Worm (Caenorhabditis elegans) whole organism, mixed stage, embryonic: ENCODE results near the gene ruvb-1.

Experiments
- M03D4.4 ChIP-seq: sonication (generic microtip); optimal IDR thresholded peaks from 2 replicates; lab custom pipeline; 2017; ENCODE audit warnings: mild to moderate bottlenecking, missing genetic modification characterization, missing compliant biosample characterization
- blmp-1 ChIP-seq: fragments of 150-350 bp; optimal IDR thresholded peaks from 2 replicates; lab custom pipeline; 2014; ENCODE audit warnings: missing biosample characterization, missing genetic modification characterization
- ceh-43 ChIP-seq: fragments of 200-800 bp; sonication (Bioruptor generic); optimal IDR thresholded peaks from 2 replicates; lab custom pipeline; 2018; ENCODE audit warnings: mild to moderate bottlenecking, missing genetic modification characterization, moderate library complexity, missing compliant biosample characterization
- ces-1 ChIP-seq: fragments of 150-350 bp; optimal IDR thresholded peaks from 2 replicates; lab custom pipeline; 2014; ENCODE audit warnings: missing biosample characterization, missing genetic modification reagents, missing genetic modification characterization
- cnd-1 ChIP-seq: fragments of 200-800 bp; sonication (Bioruptor generic); optimal IDR thresholded peaks from 2 replicates; lab custom pipeline; 2018; ENCODE audit warnings: mild to moderate bottlenecking, missing genetic modification characterization, missing compliant biosample characterization
- drap-1 ChIP-seq: fragments of 200-800 bp; sonication (Bioruptor generic); optimal IDR thresholded peaks from 3 replicates; lab custom pipeline; 2018; ENCODE audit warnings: mild to moderate bottlenecking, missing genetic modification characterization, missing compliant biosample characterization
- elt-1 ChIP-seq: sonication (generic microtip); optimal IDR thresholded peaks from 2 replicates; lab custom pipeline; 2017; ENCODE audit warnings: missing genetic modification characterization, mild to moderate bottlenecking, missing compliant biosample characterization, antibody characterized with exemption, moderate library complexity, borderline replicate concordance; ENCODE audit not compliant: insufficient read depth
- elt-3 ChIP-seq: fragments of 150-350 bp; optimal IDR thresholded peaks from 2 replicates; lab custom pipeline; 2014; ENCODE audit warnings: missing biosample characterization, missing genetic modification characterization
- flh-1 ChIP-seq: fragments of 200-800 bp; sonication (Bioruptor generic); optimal IDR thresholded peaks from 2 replicates; lab custom pipeline; 2018; ENCODE audit warnings: mild to moderate bottlenecking, missing genetic modification characterization, moderate library complexity, missing compliant biosample characterization
- ham-2 ChIP-seq: fragments of 200-800 bp; sonication (Bioruptor generic); optimal IDR thresholded peaks from 2 replicates; lab custom pipeline; 2018; ENCODE audit warnings: mild to moderate bottlenecking, missing genetic modification characterization, missing compliant biosample characterization
- lin-13 ChIP-seq: fragments of 150-350 bp; optimal IDR thresholded peaks from 2 replicates; lab custom pipeline; 2014; ENCODE audit warnings: missing biosample characterization, missing genetic modification characterization
- lsy-2 ChIP-seq: fragments of 150-350 bp; optimal IDR thresholded peaks from 2 replicates; lab custom pipeline; 2014; ENCODE audit warnings: missing biosample characterization, missing genetic modification characterization
- mab-5 ChIP-seq: fragments of 150-350 bp; optimal IDR thresholded peaks from 2 replicates; lab custom pipeline; 2014; ENCODE audit warnings: missing biosample characterization, missing genetic modification characterization
- mep-1 ChIP-seq: fragments of 150-350 bp; optimal IDR thresholded peaks from 2 replicates; lab custom pipeline; 2017; ENCODE audit warnings: missing biosample characterization, missing genetic modification reagents, missing genetic modification characterization, inconsistent platforms
- mls-2 ChIP-seq: sonication (generic microtip); optimal IDR thresholded peaks from 2 replicates; lab custom pipeline; 2016; ENCODE audit warnings: mild to moderate bottlenecking, missing genetic modification characterization, moderate library complexity, missing compliant biosample characterization
- nhr-2 ChIP-seq: fragments of 150-350 bp; optimal IDR thresholded peaks from 2 replicates; lab custom pipeline; 2014; ENCODE audit warnings: missing biosample characterization, missing genetic modification characterization
- nhr-237 ChIP-seq: fragments of 150-350 bp; optimal IDR thresholded peaks from 2 replicates; lab custom pipeline; 2014; ENCODE audit warnings: missing biosample characterization, missing genetic modification characterization
- nhr-28 ChIP-seq: fragments of 150-350 bp; optimal IDR thresholded peaks from 2 replicates; lab custom pipeline; 2014; ENCODE audit warnings: missing biosample characterization, missing genetic modification characterization
- pha-4 ChIP-seq: fragments of 150-350 bp; optimal IDR thresholded peaks from 2 replicates; lab custom pipeline; 2018; ENCODE audit warnings: missing biosample characterization, missing genetic modification reagents, missing genetic modification characterization
- sem-2 ChIP-seq: fragments of 200-800 bp; sonication (Bioruptor generic); optimal IDR thresholded peaks from 2 replicates; lab custom pipeline; 2018; ENCODE audit warnings: mild to moderate bottlenecking, missing genetic modification characterization, missing compliant biosample characterization
- snpc-4 ChIP-seq: fragments of 150-350 bp; optimal IDR thresholded peaks from 2 replicates; lab custom pipeline; 2014; ENCODE audit warnings: missing biosample characterization, missing genetic modification characterization
- sptf-1 ChIP-seq: sonication (generic microtip); optimal IDR thresholded peaks from 2 replicates; lab custom pipeline; 2017; ENCODE audit warnings: mild to moderate bottlenecking, missing genetic modification characterization, moderate library complexity, missing compliant biosample characterization
- tbx-8 ChIP-seq: fragments of 200-800 bp; sonication (Bioruptor generic); optimal IDR thresholded peaks from 2 replicates; lab custom pipeline; 2018; ENCODE audit warnings: mild to moderate bottlenecking, missing genetic modification characterization, moderate library complexity, missing compliant biosample characterization
- unc-120 ChIP-seq: sonication (generic microtip); optimal IDR thresholded peaks from 2 replicates; lab custom pipeline; 2017; ENCODE audit warnings: missing genetic modification characterization, missing compliant biosample characterization; ENCODE audit not compliant: poor library complexity, severe bottlenecking
- unc-39 ChIP-seq: fragments of 150-350 bp; optimal IDR thresholded peaks from 2 replicates; lab custom pipeline; 2014; ENCODE audit warnings: missing biosample characterization, missing genetic modification characterization
- unc-62 ChIP-seq: fragments of 150-350 bp; optimal IDR thresholded peaks from 2 replicates; lab custom pipeline; 2014; ENCODE audit warnings: missing biosample characterization, missing genetic modification reagents, missing genetic modification characterization
- zip-8 ChIP-seq: fragments of 150-350 bp; optimal IDR thresholded peaks from 2 replicates; lab custom pipeline; 2014; ENCODE audit warnings: missing biosample characterization, missing genetic modification characterization
- ztf-11 ChIP-seq: fragments of 150-350 bp; optimal IDR thresholded peaks from 2 replicates; lab custom pipeline; 2014; ENCODE audit warnings: missing biosample characterization, missing genetic modification characterization

ruvb-1 gene

DNA sequence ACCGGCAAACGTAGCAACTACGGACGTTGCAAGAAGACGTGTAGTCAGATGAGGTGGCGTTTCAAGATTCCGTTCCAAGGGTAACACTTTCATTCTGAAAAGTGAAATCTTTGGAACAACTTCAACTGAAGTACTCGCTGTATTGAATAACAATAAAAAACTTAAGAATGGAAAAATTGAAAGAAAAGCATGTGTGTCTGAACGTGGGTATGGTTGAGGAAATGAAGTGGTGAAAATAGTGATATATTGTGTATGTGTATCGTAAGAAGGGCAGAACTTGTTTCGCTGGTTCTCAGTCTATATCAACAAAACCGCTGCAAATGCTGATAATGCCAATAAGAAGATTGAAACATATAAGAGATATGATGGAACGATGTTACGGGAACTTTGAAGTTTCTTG is 15.2 kb upstream of the ruvb-1 start, which contains the start of gene K08H10.6:
Gene K08H10.6 (minus strand): TSS at position 101 of the 400 bp plus-strand sequence.
- TF ChIP-seq drap-1 (GFP tag; lab: Kevin White, UChicago), result no peak
- TF ChIP-seq sem-2, result no peak
- TF ChIP-seq lin-13 (tag; lab: Kevin White, UChicago), result no peak
- TF ChIP-seq cnd-1 (tag; lab: Kevin White, UChicago), result no peak
- TF ChIP-seq mls-2 (tag; lab: Kevin White, UChicago), result no peak
- TF ChIP-seq zip-8 (tag; lab: Kevin White, UChicago), result no peak
- TF ChIP-seq elt-1, result no peak
- no peak for TF ChIP-seq snpc-4 (tag; lab: Kevin White, UChicago)
- no peak for TF ChIP-seq ceh-43 (GFP tag; lab: Kevin White, UChicago)
- no peak for TF ChIP-seq unc-62 (GFP tag; lab: Kevin White, UChicago)
- TF ChIP-seq M03D4.4 (tag; lab: Kevin White, UChicago), result no peak
- no peak for TF ChIP-seq unc-120
- no peak for TF ChIP-seq flh-1 (GFP tag; lab: Kevin White, UChicago)

ce11 chrV:9991610-9992009 is 11.0 kb upstream of the ruvb-1 start, which contains the start of the genes rde-1 and trpp-6:
Gene rde-1 (minus strand): TSS chrV:9991642.
Gene trpp-6 (plus strand): TSS chrV:9991895.
- no peak for TF ChIP-seq nhr-237
- no peak for TF ChIP-seq pha-4
- TF ChIP-seq nhr-2 (tag; lab: Kevin White, UChicago), result no peak
- no peak for TF ChIP-seq ceh-43 (GFP tag; lab: Kevin White, UChicago)
- TF ChIP-seq M03D4.4 (tag; lab: Kevin White, UChicago), result no peak
- TF ChIP-seq snpc-4 (tag; lab: Kevin White, UChicago), result no peak
- TF ChIP-seq nhr-28 (tag; lab: Kevin White, UChicago), result no peak

ce11 chrV:9987688-9988087 is 7.1 kb upstream of the ruvb-1 start, which contains the start of gene C27H6.8:
Gene C27H6.8 (minus strand): TSS chrV:9987788.
- TF ChIP-seq snpc-4 (tag; lab: Kevin White, UChicago), result no peak
- no peak for TF ChIP-seq flh-1 (GFP tag; lab: Kevin White, UChicago)
- TF ChIP-seq nhr-2 (tag; lab: Kevin White, UChicago), result no peak
- no peak for TF ChIP-seq cnd-1 (tag; lab: Kevin White, UChicago)
- no peak for TF ChIP-seq elt-3 (tag; lab: Kevin White, UChicago)
- TF ChIP-seq elt-1, result no peak
- TF ChIP-seq tbx-8, result no peak
- TF ChIP-seq ces-1 (GFP tag; lab: Kevin White, UChicago), result no peak
- TF ChIP-seq, all 35 proteins: peak for 0

DNA sequence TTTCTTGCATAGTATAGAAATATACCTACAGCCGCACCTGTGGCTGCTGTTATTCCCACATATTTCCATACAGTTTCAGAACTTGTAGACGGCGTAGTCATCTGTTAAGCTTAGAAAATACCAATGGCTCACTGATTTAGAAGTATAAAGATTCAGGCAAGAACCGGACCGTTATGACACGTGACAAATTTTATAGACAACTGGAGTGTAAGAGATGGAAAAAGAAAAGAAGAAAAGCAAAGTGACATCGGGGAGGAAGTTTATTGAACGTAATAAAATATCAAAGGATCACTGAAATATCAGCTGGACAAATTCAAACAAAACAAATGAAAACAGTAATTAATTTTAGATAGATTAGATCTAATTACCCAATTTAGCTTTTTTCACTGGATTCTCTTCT is 5.6 kb upstream of the ruvb-1 start, which contains the start of gene rmd-2:
Gene rmd-2 (minus strand): TSS at position 101 of the 400 bp plus-strand sequence.
- TF ChIP-seq sptf-1 (tag; lab: Kevin White, UChicago), result no peak
- no peak for TF ChIP-seq lsy-2 (tag; lab: Kevin White, UChicago)
- TF ChIP-seq nhr-2 (tag; lab: Kevin White, UChicago), result no peak
- no peak for TF ChIP-seq ham-2 (GFP tag; lab: Kevin White, UChicago)
- no peak for TF ChIP-seq elt-1
- no peak for TF ChIP-seq mep-1
- TF ChIP-seq unc-39 (tag; lab: Kevin White, UChicago), result no peak
- TF ChIP-seq nhr-28 (tag; lab: Kevin White, UChicago), result no peak
- no peak for TF ChIP-seq M03D4.4 (tag; lab: Kevin White, UChicago)
- no peak for TF ChIP-seq drap-1 (GFP tag; lab: Kevin White, UChicago)
- TF ChIP-seq elt-3 (tag; lab: Kevin White, UChicago), result no peak
- TF ChIP-seq zip-8 (tag; lab: Kevin White, UChicago), result no peak
- no peak for TF ChIP-seq ceh-43 (GFP tag; lab: Kevin White, UChicago)
- TF ChIP-seq ces-1 (GFP tag; lab: Kevin White, UChicago), result no peak
- no peak for TF ChIP-seq nhr-237
- TF ChIP-seq pha-4, result no peak
- TF ChIP-seq mab-5, result no peak
- no peak for TF ChIP-seq blmp-1
- TF ChIP-seq tbx-8, result no peak

- TF ChIP-seq unc-120 (no peak), elt-1 (peak; percentile 87), lsy-2 (tag; lab: Kevin White, UChicago) (no peak), unc-62 (GFP tag; lab: Kevin White, UChicago) (no peak), ztf-11 (tag; lab: Kevin White, UChicago) (no peak)
Observed at ce11 chrV:9985227-9985864, 4.7 kb upstream of the ruvb-1 start.
